Worm (Caenorhabditis elegans) whole organism, early embryonic: ENCODE results near the gene srbc-14.

ENCODE experiments used
- B0310.2 ChIP-seq: sonication (generic microtip); optimal IDR thresholded peaks from 2 replicates; lab custom pipeline; 2016; ENCODE audit warnings: mild to moderate bottlenecking, missing genetic modification characterization, missing compliant biosample characterization
- F13C5.2 ChIP-seq: sonication (generic microtip); optimal IDR thresholded peaks from 2 replicates; lab custom pipeline; 2017; ENCODE audit warnings: mild to moderate bottlenecking, missing genetic modification characterization, inconsistent platforms, missing compliant biosample characterization
- aly-1 ChIP-seq: sonication (generic microtip); optimal IDR thresholded peaks from 2 replicates; lab custom pipeline; 2016; ENCODE audit warnings: missing genetic modification characterization, missing compliant biosample characterization
- ama-1 ChIP-seq: fragments of 150-350 bp; optimal IDR thresholded peaks from 2 replicates; lab custom pipeline; 2014
- ceh-13 ChIP-seq: fragments of 200-800 bp; sonication (Bioruptor generic); optimal IDR thresholded peaks from 2 replicates; lab custom pipeline; 2018; ENCODE audit warnings: mild to moderate bottlenecking, missing genetic modification characterization, missing compliant biosample characterization
- ceh-36 ChIP-seq: sonication (generic microtip); optimal IDR thresholded peaks from 2 replicates; lab custom pipeline; 2016; ENCODE audit warnings: missing genetic modification characterization, inconsistent platforms, missing compliant biosample characterization
- ets-7 ChIP-seq: sonication (generic microtip); optimal IDR thresholded peaks from 2 replicates; lab custom pipeline; 2016; ENCODE audit warnings: missing genotype, missing genetic modification characterization, missing compliant biosample characterization
- flt-1 ChIP-seq: fragments of 200-800 bp; sonication (Bioruptor generic); IDR thresholded peaks from 2 replicates; pipeline ENCODE4 v1.3.6; 2022; ENCODE audit warnings: missing genetic modification characterization, missing compliant biosample characterization
- hmbx-1 ChIP-seq: sonication (generic microtip); optimal IDR thresholded peaks from 2 replicates; lab custom pipeline; 2016; ENCODE audit warnings: mild to moderate bottlenecking, missing genetic modification characterization, missing compliant biosample characterization
- hmg-4 ChIP-seq: fragments of 200-800 bp; sonication (Bioruptor generic); optimal IDR thresholded peaks from 2 replicates; lab custom pipeline; 2018; ENCODE audit warnings: mild to moderate bottlenecking, missing genetic modification characterization, missing compliant biosample characterization
- hnd-1 ChIP-seq: sonication (generic microtip); optimal IDR thresholded peaks from 2 replicates; lab custom pipeline; 2016; ENCODE audit warnings: missing genetic modification characterization, missing compliant biosample characterization
- pes-1 ChIP-seq: fragments of 200-800 bp; sonication (Bioruptor generic); IDR thresholded peaks from 2 replicates; pipeline ENCODE4 v1.3.6; 2022; ENCODE audit warnings: missing genetic modification reagents, missing genetic modification characterization, missing compliant biosample characterization
- scrt-1 ChIP-seq: fragments of 200-800 bp; sonication (Bioruptor generic); IDR thresholded peaks from 2 replicates; pipeline ENCODE4 v1.3.6; 2022; ENCODE audit warnings: missing genetic modification characterization, missing compliant biosample characterization
- sea-1 ChIP-seq: fragments of 200-800 bp; sonication (Bioruptor generic); conservative IDR thresholded peaks from 2 replicates; pipeline ENCODE4 v1.3.6; 2022; ENCODE audit warnings: missing genetic modification characterization, missing compliant biosample characterization
- tbx-11 ChIP-seq: fragments of 200-800 bp; sonication (Bioruptor generic); IDR thresholded peaks from 2 replicates; pipeline ENCODE4 v1.3.6; 2022; ENCODE audit warnings: missing genetic modification characterization, missing compliant biosample characterization
- tbx-37 ChIP-seq: fragments of 200-800 bp; sonication (Bioruptor generic); conservative IDR thresholded peaks from 2 replicates; pipeline ENCODE4 v1.3.6; 2022; ENCODE audit warnings: missing genetic modification reagents, missing genetic modification characterization, missing compliant biosample characterization
- tra-4 ChIP-seq: sonication (generic microtip); optimal IDR thresholded peaks from 2 replicates; lab custom pipeline; 2017; ENCODE audit warnings: missing genetic modification characterization, missing compliant biosample characterization

srbc-14 gene

DNA sequence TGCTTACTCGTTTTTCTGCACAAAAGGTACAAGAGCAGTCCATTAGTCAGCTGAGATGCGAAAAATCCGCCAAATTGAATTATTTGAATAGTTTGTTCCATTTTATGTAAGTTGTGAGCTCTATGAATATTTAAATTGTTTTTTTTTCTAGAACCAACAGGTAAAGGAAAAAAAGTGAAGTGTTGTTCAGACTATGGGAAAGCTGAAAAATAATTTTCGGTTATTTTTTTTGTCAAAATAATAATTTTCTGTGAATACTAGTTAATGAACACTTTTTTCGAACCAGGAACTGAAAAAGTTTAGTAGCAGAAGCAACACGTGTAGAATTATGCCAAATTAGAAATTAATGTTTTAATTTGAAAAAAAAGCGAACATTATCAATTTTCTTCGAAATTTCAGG is 4.4 kb upstream of the srbc-14 start, which contains the start of gene str-125:
Gene str-125 (minus strand): TSS at position 101 of the 400 bp plus-strand sequence.
- TF ChIP-seq ets-7 (tag; lab: Kevin White, UChicago) (no peak), ama-1 (no peak), F13C5.2 (tag; lab: Kevin White, UChicago) (no peak), ceh-13 (GFP tag; lab: Kevin White, UChicago) (no peak), tra-4 (tag; lab: Kevin White, UChicago) (no peak), ceh-36 (tag; lab: Kevin White, UChicago) (no peak), flt-1 (GFP tag; lab: Robert Waterston, UW) (no peak)

DNA sequence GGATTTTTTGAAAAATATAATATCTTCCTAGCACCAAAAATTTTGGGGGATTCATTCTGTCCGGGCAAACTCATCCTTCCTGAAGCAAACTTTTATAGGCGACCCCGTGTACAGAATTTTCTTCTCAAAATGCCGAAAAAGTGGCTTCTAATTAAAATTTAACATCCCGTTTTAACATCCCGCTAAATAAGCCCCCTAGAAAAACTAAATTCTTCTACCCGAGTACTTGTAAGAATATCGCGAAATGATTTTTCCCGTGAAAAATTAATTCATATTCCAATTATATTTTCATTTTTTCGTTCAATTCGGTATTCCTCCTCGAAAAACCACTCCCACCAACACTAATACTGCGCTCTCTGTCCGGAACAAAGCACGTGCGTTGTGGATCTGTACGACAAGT is 2.6 kb downstream of the srbc-14 start, which contains the start of gene T05E12.8:
Gene T05E12.8 (plus strand): TSS at position 301 of the 400 bp plus-strand sequence.
- TF ChIP-seq hnd-1 = no peak
- TF ChIP-seq ceh-13 (GFP tag; lab: Kevin White, UChicago) = no peak
- no peak for TF ChIP-seq tra-4 (tag; lab: Kevin White, UChicago)
- TF ChIP-seq sea-1 = no peak
- no peak for TF ChIP-seq tbx-37 (GFP tag; lab: Robert Waterston, UW)
- no peak for TF ChIP-seq tbx-11 (GFP tag; lab: Robert Waterston, UW)
- TF ChIP-seq ama-1 = no peak
- no peak for TF ChIP-seq ets-7 (tag; lab: Kevin White, UChicago)
- TF ChIP-seq scrt-1 (GFP tag; lab: Robert Waterston, UW) = no peak
- TF ChIP-seq hmg-4 (GFP tag; lab: Kevin White, UChicago) = no peak
- TF ChIP-seq aly-1 = no peak
- no peak for TF ChIP-seq flt-1 (GFP tag; lab: Robert Waterston, UW)
- no peak for TF ChIP-seq B0310.2 (tag; lab: Kevin White, UChicago)

ce11 chrV:17066634-17067033 is 4.8 kb downstream of the srbc-14 start:
- TF ChIP-seq scrt-1 (GFP tag; lab: Robert Waterston, UW) (no peak), tbx-37 (GFP tag; lab: Robert Waterston, UW) (no peak), aly-1 (no peak), hmg-4 (GFP tag; lab: Kevin White, UChicago) (no peak), ceh-13 (GFP tag; lab: Kevin White, UChicago) (no peak), ets-7 (tag; lab: Kevin White, UChicago) (no peak), tra-4 (tag; lab: Kevin White, UChicago) (no peak), F13C5.2 (tag; lab: Kevin White, UChicago) (no peak), B0310.2 (tag; lab: Kevin White, UChicago) (no peak), ceh-36 (tag; lab: Kevin White, UChicago) (no peak), hmbx-1 (no peak), tbx-11 (GFP tag; lab: Robert Waterston, UW) (no peak), pes-1 (GFP tag; lab: Robert Waterston, UW) (no peak), sea-1 (no peak), hnd-1 (no peak), flt-1 (GFP tag; lab: Robert Waterston, UW) (no peak), ama-1 (no peak)

- TF ChIP-seq ceh-13 (GFP tag; lab: Kevin White, UChicago) (no peak), ceh-36 (tag; lab: Kevin White, UChicago) (no peak), hmg-4 (GFP tag; lab: Kevin White, UChicago) (no peak), tbx-37 (GFP tag; lab: Robert Waterston, UW) (no peak), aly-1 (no peak), pes-1 (GFP tag; lab: Robert Waterston, UW) (no peak), tra-4 (tag; lab: Kevin White, UChicago) (no peak), hnd-1 (no peak), tbx-11 (GFP tag; lab: Robert Waterston, UW) (no peak), B0310.2 (tag; lab: Kevin White, UChicago) (no peak), ama-1 (no peak)
These were observed 6.8 kb downstream of the srbc-14 start, which contains the start of gene srh-255 for ce11 chrV:17064676-17065075. Gene srh-255, plus strand, starts transcription at chrV:17064976.

- TF ChIP-seq sea-1 (no peak), tbx-11 (GFP tag; lab: Robert Waterston, UW) (no peak), ceh-13 (GFP tag; lab: Kevin White, UChicago) (no peak), aly-1 (no peak), hnd-1 (no peak), F13C5.2 (tag; lab: Kevin White, UChicago) (no peak), ceh-36 (tag; lab: Kevin White, UChicago) (no peak), hmbx-1 (no peak)
These were observed 9.9 kb downstream of the srbc-14 start, which contains the start of gene F28B1.9 for ce11 chrV:17061585-17061984. Gene F28B1.9, plus strand, starts transcription at chrV:17061885.

DNA sequence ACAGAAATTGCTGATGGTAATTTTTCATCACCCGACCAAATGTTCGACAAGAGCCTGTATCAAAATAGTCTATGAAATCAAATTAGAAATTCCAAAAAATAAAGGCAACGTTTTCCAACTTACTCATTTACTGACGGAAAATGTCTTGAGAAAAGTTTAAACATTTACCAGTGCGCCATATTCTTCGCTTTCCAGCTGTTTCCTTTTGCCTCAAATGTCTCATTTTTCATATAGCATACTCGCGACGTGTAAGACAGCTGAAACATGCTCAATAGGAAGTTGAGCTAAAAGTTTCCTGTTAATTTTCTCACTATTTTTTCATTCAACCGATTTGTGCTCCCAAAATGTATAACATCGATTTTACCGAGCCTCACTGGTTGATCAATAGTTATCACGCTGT is 11.5 kb downstream of the srbc-14 start, which contains the start of gene sri-66:
Gene sri-66 (plus strand): TSS at position 301 of the 400 bp plus-strand sequence.
- TF ChIP-seq tra-4 (tag; lab: Kevin White, UChicago) = no peak
- TF ChIP-seq pes-1 (GFP tag; lab: Robert Waterston, UW) = no peak
- no peak for TF ChIP-seq tbx-11 (GFP tag; lab: Robert Waterston, UW)
- no peak for TF ChIP-seq tbx-37 (GFP tag; lab: Robert Waterston, UW)
- no peak for TF ChIP-seq aly-1
- TF ChIP-seq B0310.2 (tag; lab: Kevin White, UChicago) = no peak
- no peak for TF ChIP-seq ama-1
- no peak for TF ChIP-seq ets-7 (tag; lab: Kevin White, UChicago)
- TF ChIP-seq ceh-36 (tag; lab: Kevin White, UChicago) = no peak
- no peak for TF ChIP-seq flt-1 (GFP tag; lab: Robert Waterston, UW)
- no peak for TF ChIP-seq sea-1
- TF ChIP-seq hnd-1 = no peak
- TF ChIP-seq F13C5.2 (tag; lab: Kevin White, UChicago) = no peak
- TF ChIP-seq hmbx-1 = no peak
- no peak for TF ChIP-seq ceh-13 (GFP tag; lab: Kevin White, UChicago)
- TF ChIP-seq hmg-4 (GFP tag; lab: Kevin White, UChicago) = no peak
- no peak for TF ChIP-seq scrt-1 (GFP tag; lab: Robert Waterston, UW)

DNA sequence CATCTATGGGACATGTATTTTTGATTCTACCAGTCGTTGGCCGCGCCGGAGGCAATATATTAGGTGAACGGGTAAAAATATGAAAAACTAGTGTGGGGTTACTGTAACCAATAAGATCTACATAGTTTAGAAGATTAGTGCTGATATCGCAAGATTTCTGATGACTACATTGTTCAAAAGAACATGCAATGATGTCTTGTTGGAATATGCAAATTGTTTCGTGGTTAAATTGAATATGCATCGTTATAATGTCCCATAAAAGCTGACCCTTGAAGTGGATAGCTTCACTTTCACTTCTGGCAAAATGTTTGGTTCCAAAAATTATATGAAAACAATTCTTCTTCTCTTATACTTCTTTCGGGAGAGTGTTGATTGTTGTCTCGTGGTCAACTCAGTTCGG is 27.0 kb downstream of the srbc-14 start, which contains the start of gene F28B1.2:
Gene F28B1.2 (plus strand): TSS at position 301 of the 400 bp plus-strand sequence.
- TF ChIP-seq F13C5.2 (tag; lab: Kevin White, UChicago) (no peak), tbx-11 (GFP tag; lab: Robert Waterston, UW) (no peak), hmg-4 (GFP tag; lab: Kevin White, UChicago) (no peak)
